Fruit fly (Drosophila melanogaster) whole organism, embryonic: ENCODE data around the gene CG42366.

Experiments used
- Atf-2 ChIP-seq: fragments of 200-800 bp; sonication (Bioruptor generic); optimal IDR thresholded peaks from 2 replicates; lab custom pipeline; 2016; ENCODE audit warnings: missing biosample characterization, missing genetic modification characterization
- BEAF-32 ChIP-seq: fragments of 200-800 bp; sonication (Bioruptor generic); optimal IDR thresholded peaks from 3 replicates; lab custom pipeline; 2017; ENCODE audit warnings: missing biosample characterization, missing genetic modification characterization, mild to moderate bottlenecking, moderate library complexity, missing genetic modification reagents
- Blimp-1 ChIP-seq: fragments of 200-800 bp; sonication (Bioruptor generic); optimal IDR thresholded peaks from 3 replicates; lab custom pipeline; 2018; ENCODE audit warnings: missing biosample characterization, missing genetic modification characterization, mild to moderate bottlenecking, moderate library complexity, missing genetic modification reagents
- CG10147 ChIP-seq: fragments of 200-800 bp; sonication (Bioruptor generic); optimal IDR thresholded peaks from 2 replicates; lab custom pipeline; 2019; ENCODE audit warnings: missing biosample characterization, mild to moderate bottlenecking, missing genetic modification characterization, moderate library complexity
- CG10431 ChIP-seq: fragments of 200-800 bp; sonication (Bioruptor generic); optimal IDR thresholded peaks from 3 replicates; lab custom pipeline; 2018; ENCODE audit warnings: missing biosample characterization, mild to moderate bottlenecking, missing genetic modification characterization
- CG11560 ChIP-seq: fragments of 200-800 bp; sonication (Bioruptor generic); IDR thresholded peaks from 3 replicates; pipeline ENCODE4 v1.3.6; 2022; ENCODE audit warnings: missing biosample characterization, missing genetic modification characterization
- CG12299 ChIP-seq: fragments of 200-800 bp; sonication (Bioruptor generic); optimal IDR thresholded peaks from 2 replicates; lab custom pipeline; 2018; ENCODE audit warnings: missing biosample characterization, mild to moderate bottlenecking, missing genetic modification characterization
- CG12744 ChIP-seq: fragments of 200-800 bp; sonication (Bioruptor generic); optimal IDR thresholded peaks from 2 replicates; lab custom pipeline; 2016; ENCODE audit warnings: missing biosample characterization, missing genetic modification characterization
- CG14667 ChIP-seq: fragments of 200-800 bp; sonication (Bioruptor generic); IDR thresholded peaks from 2 replicates; pipeline ENCODE4 v1.3.6; 2022; ENCODE audit warnings: missing biosample characterization, missing genetic modification characterization
- CG1529 ChIP-seq: fragments of 200-800 bp; sonication (Bioruptor generic); optimal IDR thresholded peaks from 3 replicates; lab custom pipeline; 2018; ENCODE audit warnings: missing biosample characterization, missing genetic modification characterization
- CG15514 ChIP-seq: fragments of 200-800 bp; sonication (Bioruptor generic); optimal IDR thresholded peaks from 3 replicates; lab custom pipeline; 2017; ENCODE audit warnings: missing biosample characterization, missing genetic modification characterization, mild to moderate bottlenecking, moderate library complexity, missing genetic modification reagents
- CG2678 ChIP-seq: fragments of 200-800 bp; sonication (Bioruptor generic); optimal IDR thresholded peaks from 3 replicates; lab custom pipeline; 2019; ENCODE audit warnings: missing biosample characterization, mild to moderate bottlenecking, missing genetic modification characterization, moderate library complexity
- CG7987 ChIP-seq: fragments of 200-800 bp; sonication (Bioruptor generic); optimal IDR thresholded peaks from 2 replicates; lab custom pipeline; 2018; ENCODE audit warnings: missing biosample characterization, mild to moderate bottlenecking, missing genetic modification characterization, moderate library complexity
- CG9797 ChIP-seq: fragments of 200-800 bp; sonication (Bioruptor generic); optimal IDR thresholded peaks from 3 replicates; lab custom pipeline; 2018; ENCODE audit warnings: missing biosample characterization, mild to moderate bottlenecking, missing genetic modification characterization
- CoRest ChIP-seq: fragments of 200-800 bp; sonication (Bioruptor generic); optimal IDR thresholded peaks from 3 replicates; lab custom pipeline; 2018; ENCODE audit warnings: missing biosample characterization, mild to moderate bottlenecking, missing genetic modification characterization, moderate library complexity
- E2f1 ChIP-seq: fragments of 200-800 bp; sonication (Bioruptor generic); IDR thresholded peaks from 2 replicates; pipeline ENCODE4 v1.3.6; 2022; ENCODE audit warnings: missing biosample characterization, missing genetic modification characterization
- GATAe ChIP-seq: fragments of 200-800 bp; sonication (Bioruptor generic); conservative IDR thresholded peaks from 2 replicates; pipeline ENCODE4 v1.3.6; 2022; ENCODE audit warnings: missing biosample characterization, missing genetic modification characterization
- HLH3B ChIP-seq: fragments of 200-800 bp; sonication (Bioruptor generic); IDR thresholded peaks from 2 replicates; pipeline ENCODE4 v1.3.6; 2022; ENCODE audit warnings: missing biosample characterization, missing genetic modification characterization
- HLHmδ ChIP-seq: fragments of 200-800 bp; sonication (Bioruptor generic); optimal IDR thresholded peaks from 2 replicates; lab custom pipeline; 2018; ENCODE audit warnings: missing biosample characterization, mild to moderate bottlenecking, missing genetic modification characterization, moderate library complexity
- NC2α ChIP-seq: fragments of 200-800 bp; sonication (Bioruptor generic); optimal IDR thresholded peaks from 2 replicates; lab custom pipeline; 2016; ENCODE audit warnings: missing biosample characterization, missing genetic modification characterization
- Rfx ChIP-seq: fragments of 200-800 bp; sonication (Bioruptor generic); IDR thresholded peaks from 2 replicates; pipeline ENCODE4 v1.3.6; 2022; ENCODE audit warnings: missing biosample characterization, missing genetic modification characterization
- Six4 ChIP-seq: fragments of 200-800 bp; sonication (Bioruptor generic); optimal IDR thresholded peaks from 2 replicates; lab custom pipeline; 2016; ENCODE audit warnings: missing biosample characterization, missing genetic modification characterization
- Stat92E ChIP-seq, 3 experiments: fragments of >200 bp in 2 of 3; fragments of 200-800 bp in 1 of 3; sonication (Bioruptor generic) in 1 of 3; optimal IDR thresholded peaks; 2 replicates each; lab custom pipeline; 2017 to 2019; ENCODE audit warnings: missing biosample characterization in 3 of 3, missing genetic modification characterization in 3 of 3, mild to moderate bottlenecking in 1 of 3, moderate library complexity in 1 of 3
- ac ChIP-seq: fragments of 200-800 bp; sonication (Bioruptor generic); optimal IDR thresholded peaks from 3 replicates; lab custom pipeline; 2017; ENCODE audit warnings: missing biosample characterization, mild to moderate bottlenecking, missing genetic modification characterization
- amos ChIP-seq: fragments of 200-800 bp; sonication (Bioruptor generic); IDR thresholded peaks from 2 replicates; pipeline ENCODE4 v1.3.6; 2022; ENCODE audit warnings: missing biosample characterization, missing genetic modification characterization; ENCODE audit not compliant: partially characterized antibody
- ap ChIP-seq: fragments of 200-800 bp; sonication (Bioruptor generic); IDR thresholded peaks from 2 replicates; pipeline ENCODE4 v1.3.6; 2022; ENCODE audit warnings: missing biosample characterization, missing genetic modification characterization
- bsh ChIP-seq, 2 experiments: fragments of 200-800 bp; sonication (Bioruptor generic); optimal IDR thresholded peaks; 2 replicates each; lab custom pipeline; 2017 to 2018; ENCODE audit warnings: mild to moderate bottlenecking in 2 of 2, missing biosample characterization in 2 of 2, missing genetic modification characterization in 2 of 2, moderate library complexity in 1 of 2
- chn ChIP-seq: fragments of 200-800 bp; sonication (Bioruptor generic); optimal IDR thresholded peaks from 2 replicates; lab custom pipeline; 2016; ENCODE audit warnings: missing biosample characterization, missing genetic modification characterization
- dpn ChIP-seq, 2 experiments: fragments of 200-800 bp; sonication (Bioruptor generic); optimal IDR thresholded peaks; 3 replicates each; lab custom pipeline; 2016; ENCODE audit warnings: missing biosample characterization in 2 of 2, missing genetic modification characterization in 2 of 2
- dysf ChIP-seq: fragments of 200-800 bp; sonication (Bioruptor generic); IDR thresholded peaks from 3 replicates; pipeline ENCODE4 v1.3.6; 2022; ENCODE audit warnings: missing biosample characterization, missing genetic modification characterization
- h ChIP-seq: fragments of >200 bp; optimal IDR thresholded peaks from 2 replicates; lab custom pipeline; 2017
- hkb ChIP-seq, 2 experiments: fragments of 200-800 bp in 1 of 2; fragments of >200 bp in 1 of 2; sonication (Bioruptor generic) in 1 of 2; IDR thresholded peaks in 1 of 2; optimal IDR thresholded peaks in 1 of 2; 2 replicates each; pipeline versions ENCODE4 v1.3.6 to Lab custom; 2017 to 2022; ENCODE audit warnings: missing biosample characterization in 1 of 2, missing genetic modification characterization in 1 of 2
- klu ChIP-seq: fragments of 200-800 bp; sonication (Bioruptor generic); IDR thresholded peaks from 2 replicates; pipeline ENCODE4 v1.3.6; 2022; ENCODE audit warnings: missing biosample characterization, missing genetic modification characterization
- lmd ChIP-seq: fragments of 200-800 bp; sonication (Bioruptor generic); IDR thresholded peaks from 2 replicates; pipeline ENCODE4 v1.3.6; 2022; ENCODE audit warnings: missing biosample characterization, missing genetic modification characterization
- luna ChIP-seq: fragments of 200-800 bp; sonication (Bioruptor generic); optimal IDR thresholded peaks from 2 replicates; lab custom pipeline; 2016; ENCODE audit warnings: missing biosample characterization, missing genetic modification characterization
- mirr ChIP-seq: fragments of 200-800 bp; sonication (Bioruptor generic); optimal IDR thresholded peaks from 3 replicates; lab custom pipeline; 2018; ENCODE audit warnings: missing biosample characterization, mild to moderate bottlenecking, missing genetic modification characterization
- ranshi ChIP-seq: fragments of 200-800 bp; sonication (Bioruptor generic); IDR thresholded peaks from 2 replicates; pipeline ENCODE4 v1.3.6; 2022; ENCODE audit warnings: missing biosample characterization, missing genetic modification characterization
- row ChIP-seq: fragments of 200-800 bp; sonication (Bioruptor generic); IDR thresholded peaks from 3 replicates; pipeline ENCODE4 v1.3.6; 2022; ENCODE audit warnings: missing biosample characterization, missing genetic modification characterization
- sens-2 ChIP-seq: fragments of 200-800 bp; sonication (Bioruptor generic); IDR thresholded peaks from 2 replicates; pipeline ENCODE4 v1.3.6; 2022; ENCODE audit warnings: missing biosample characterization, missing genetic modification characterization
- sisA ChIP-seq: fragments of 200-800 bp; sonication (Bioruptor generic); IDR thresholded peaks from 2 replicates; pipeline ENCODE4 v1.3.6; 2022; ENCODE audit warnings: missing biosample characterization, missing genetic modification characterization
- so ChIP-seq: fragments of 200-800 bp; sonication (Bioruptor generic); IDR thresholded peaks from 3 replicates; pipeline ENCODE4 v1.3.6; 2022; ENCODE audit warnings: missing biosample characterization, missing genetic modification characterization
- sqz ChIP-seq: fragments of 200-800 bp; sonication (Bioruptor generic); optimal IDR thresholded peaks from 3 replicates; lab custom pipeline; 2018; ENCODE audit warnings: missing biosample characterization, mild to moderate bottlenecking, missing genetic modification characterization
- tgo ChIP-seq: fragments of 200-800 bp; sonication (Bioruptor generic); IDR thresholded peaks from 3 replicates; pipeline ENCODE4 v1.3.6; 2022; ENCODE audit warnings: missing biosample characterization, missing genetic modification characterization
- tin ChIP-seq: fragments of 200-800 bp; sonication (Bioruptor generic); optimal IDR thresholded peaks from 3 replicates; lab custom pipeline; 2016; ENCODE audit warnings: missing biosample characterization, missing genetic modification characterization
- tna ChIP-seq: fragments of 200-800 bp; sonication (Bioruptor generic); IDR thresholded peaks from 2 replicates; pipeline ENCODE4 v1.3.6; 2022; ENCODE audit warnings: missing biosample characterization, missing genetic modification characterization; ENCODE audit not compliant: partially characterized antibody
- vfl ChIP-seq: fragments of 200-800 bp; sonication (Bioruptor generic); optimal IDR thresholded peaks from 2 replicates; lab custom pipeline; 2016; ENCODE audit warnings: missing biosample characterization, missing genetic modification characterization
- wek ChIP-seq: fragments of 200-800 bp; sonication (Bioruptor generic); optimal IDR thresholded peaks from 3 replicates; lab custom pipeline; 2018; ENCODE audit warnings: missing biosample characterization, mild to moderate bottlenecking, missing genetic modification characterization, moderate library complexity
- zf30C ChIP-seq: fragments of 200-800 bp; sonication (Bioruptor generic); optimal IDR thresholded peaks from 3 replicates; lab custom pipeline; 2018; ENCODE audit warnings: missing biosample characterization, mild to moderate bottlenecking, missing genetic modification characterization

The CG42366 gene

DNA sequence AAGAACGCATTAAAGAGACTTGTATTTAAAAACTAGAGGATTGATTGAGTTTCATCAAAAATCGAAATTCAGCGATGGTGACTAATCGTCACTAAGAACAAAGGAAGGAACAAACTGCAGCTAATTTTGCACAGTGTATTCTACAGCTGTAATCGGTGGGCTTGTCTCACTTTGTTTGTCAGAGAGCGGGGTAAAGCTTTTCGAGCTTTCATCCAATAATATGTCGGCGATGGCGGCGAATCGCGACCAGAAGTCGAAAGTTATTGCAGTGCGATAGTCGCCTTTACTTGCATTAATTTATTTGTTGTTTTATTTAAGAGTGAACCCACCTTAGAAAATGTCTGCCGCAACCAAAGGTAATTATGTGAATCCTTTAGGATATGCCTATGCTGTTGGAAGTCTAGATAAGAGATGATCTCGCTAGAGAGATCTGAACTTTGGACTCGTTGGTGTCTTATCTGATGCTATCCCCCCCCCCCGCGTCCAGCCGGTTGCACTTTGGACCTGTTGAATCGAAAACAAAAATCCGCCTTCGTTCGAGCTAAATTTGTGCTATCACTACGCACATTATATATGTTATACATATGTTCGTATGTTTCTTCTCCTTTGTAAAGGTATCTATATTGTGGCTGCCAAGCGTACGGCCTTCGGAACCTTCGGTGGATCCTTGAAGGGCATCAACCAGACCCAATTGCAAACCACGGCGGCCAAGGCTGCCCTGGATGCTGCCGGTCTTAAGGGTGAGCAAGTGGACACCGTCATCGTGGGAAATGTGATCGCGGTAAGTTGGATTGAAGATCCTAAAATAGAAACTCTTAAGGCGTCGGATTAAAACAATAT lies 9.7 kb upstream of the CG42366 start, which contains the start of gene yip2 (continued):
- peak; percentile 75 for TF ChIP-seq tgo
- no peak for TF ChIP-seq ac
- no peak for TF ChIP-seq sqz (GFP tag; lab: Kevin White, UChicago)
- TF ChIP-seq NC2α = no peak
- TF ChIP-seq ranshi = peak; percentile 56; the same call in 1 of the 2 replicates
- peak; percentile 34 for TF ChIP-seq chn (GFP tag; lab: Kevin White, UChicago)
- no peak for TF ChIP-seq CG11560 (tag; lab: Robert Waterston, UW)
- no peak for TF ChIP-seq CG14667 (GFP tag; lab: Robert Waterston, UW)
- TF ChIP-seq CG9797 (GFP tag; lab: Kevin White, UChicago) = no peak
- peak; percentile 7 for TF ChIP-seq CG12744 (GFP tag; lab: Kevin White, UChicago)
- peak; percentile 37 for TF ChIP-seq CG7987 (GFP tag; lab: Kevin White, UChicago)
- TF ChIP-seq Atf-2 = no peak
- TF ChIP-seq amos (GFP tag; lab: Robert Waterston, UW) = no peak; the same call in 1 of the 2 replicates
- TF ChIP-seq CG10147 (GFP tag; lab: Kevin White, UChicago) = peak; percentile 19
- TF ChIP-seq Rfx (GFP tag; lab: Robert Waterston, UW) = peak; percentile 81
- TF ChIP-seq tin (GFP tag; lab: Kevin White, UChicago) = peak; percentile 36
- TF ChIP-seq bsh (GFP tag; optimal IDR thresholded peaks at IDR 0.05; lab: Kevin White, UChicago) = peak; percentile 58 to 100
- peak; percentile 65 for TF ChIP-seq HLH3B
- TF ChIP-seq dysf (GFP tag; lab: Robert Waterston, UW) = peak; percentile 67; the same call in 1 of the 3 replicates
- 0 out of 2 replicates have a peak, but pooled peaks have one; percentile 17 for TF ChIP-seq sisA (GFP tag; lab: Robert Waterston, UW)
- TF ChIP-seq CG1529 = peak; percentile 14
- TF ChIP-seq row = peak; percentile 84
- peak; percentile 87 for TF ChIP-seq mirr (GFP tag; lab: Kevin White, UChicago)
- peak; percentile 80; the same call in 2 of the 3 replicates for TF ChIP-seq so (GFP tag; lab: Robert Waterston, UW)
- TF ChIP-seq Blimp-1 = peak; percentile 42
- peak; percentile 88 for TF ChIP-seq zf30C
- TF ChIP-seq Six4 = no peak
- no peak for TF ChIP-seq tna (GFP tag; lab: Robert Waterston, UW)
- no peak for TF ChIP-seq HLHmδ
- TF ChIP-seq hkb (optimal IDR thresholded peaks at IDR 0.05; lab: Kevin White, UChicago) = no peak
- TF ChIP-seq hkb (GFP tag; IDR thresholded peaks at IDR 0.05; lab: Robert Waterston, UW) = peak; percentile 76
- TF ChIP-seq klu (GFP tag; lab: Robert Waterston, UW) = no peak
- TF ChIP-seq h (lab: Kevin White, UChicago) = no peak
- peak; percentile 52 for TF ChIP-seq ap (GFP tag; lab: Robert Waterston, UW)
- peak; percentile 63 for TF ChIP-seq CG15514 (GFP tag; lab: Kevin White, UChicago)
- TF ChIP-seq CG12299 = peak; percentile 10
- no peak for TF ChIP-seq luna (GFP tag; lab: Kevin White, UChicago)
- TF ChIP-seq vfl = peak; percentile 44
- peak; percentile 17; the same call in 1 of the 2 replicates for TF ChIP-seq E2f1 (GFP tag; lab: Robert Waterston, UW)
- no peak for TF ChIP-seq Stat92E (GFP tag; optimal IDR thresholded peaks at IDR 0.05; lab: Kevin White, UChicago)
- no peak for TF ChIP-seq CG10431
- peak; percentile 54 for TF ChIP-seq wek
- TF ChIP-seq GATAe (GFP tag; lab: Robert Waterston, UW) = no peak
- peak; percentile 45; the same call in 1 of the 2 replicates for TF ChIP-seq sens-2 (GFP tag; lab: Robert Waterston, UW)
- peak; percentile 68 for TF ChIP-seq CG2678 (tag; lab: Kevin White, UChicago)
- peak; percentile 42 for TF ChIP-seq CoRest
- peak; percentile 40; the same call in 1 of the 2 replicates for TF ChIP-seq lmd (GFP tag; lab: Robert Waterston, UW)
- peak; percentile 2 for TF ChIP-seq BEAF-32 (GFP tag; lab: Kevin White, UChicago)
- TF ChIP-seq dpn (GFP tag; optimal IDR thresholded peaks at IDR 0.05; lab: Kevin White, UChicago) = peak; percentile 38 to 68
